Fruit fly (Drosophila melanogaster): Measurements from ENCODE around the gene CG10809.

DNA sequence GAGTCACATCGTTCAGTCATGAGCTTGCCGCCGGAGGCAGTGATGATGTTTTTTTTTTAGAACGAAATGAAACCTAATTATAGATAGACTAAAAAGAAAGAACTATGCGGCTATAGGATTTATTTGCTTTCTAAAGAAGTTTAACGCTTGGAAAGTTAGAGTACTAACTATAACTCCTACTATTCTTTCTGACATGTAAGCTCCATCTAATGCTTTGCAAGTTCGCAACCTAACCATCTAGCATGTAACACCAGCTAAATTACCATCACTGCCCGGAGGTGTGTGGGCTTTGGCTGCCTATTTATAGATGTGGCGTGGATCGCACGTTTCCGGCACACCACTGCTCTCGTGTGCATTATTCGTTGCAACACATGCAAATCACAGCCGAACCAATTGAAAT lies 17.6 kb downstream of the CG10809 start:
- TF ChIP-seq psq (optimal IDR thresholded peaks at IDR 0.05) (no peak), EcR (GFP tag; optimal IDR thresholded peaks at IDR 0.05) (no peak), pan (optimal IDR thresholded peaks at IDR 0.05) (no peak), CG8478 (optimal IDR thresholded peaks at IDR 0.05) (no peak), Dll (optimal IDR thresholded peaks at IDR 0.05) (no peak), usp (GFP tag; optimal IDR thresholded peaks at IDR 0.05) (no peak)

Measured in whole organism.